Fruit fly (Drosophila melanogaster): ENCODE data around the gene Nepl8.

DNA sequence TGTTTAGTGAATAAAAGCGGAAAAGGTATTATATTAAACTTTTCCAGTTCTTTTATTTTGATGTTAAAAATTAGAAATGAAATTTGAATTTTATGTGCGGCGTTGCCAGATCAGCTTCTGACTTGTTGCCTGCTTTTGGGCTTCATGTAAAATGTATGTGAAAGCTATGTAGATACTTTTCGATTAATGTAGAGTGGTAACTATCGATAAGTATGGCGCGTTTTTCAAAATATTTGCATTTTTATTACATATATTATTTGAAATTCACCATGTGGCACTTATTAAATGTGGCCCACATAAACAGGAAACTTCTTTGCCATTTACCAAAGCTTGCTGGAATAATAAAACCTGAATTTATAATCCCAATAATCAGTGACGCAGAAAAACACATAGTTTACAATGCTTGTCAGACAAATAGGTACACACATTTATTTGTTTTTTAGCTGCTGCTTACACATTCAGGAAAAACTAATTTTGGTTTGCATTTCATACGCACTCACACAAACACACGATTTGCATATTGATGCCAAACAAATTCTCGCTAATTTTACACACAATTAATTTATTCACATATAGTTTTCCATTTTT, 19.8 kb downstream of the Nepl8 start:
- TF ChIP-seq sc (optimal IDR thresholded peaks at IDR 0.05) (no peak), sc (GFP tag; optimal IDR thresholded peaks at IDR 0.05) (no peak), sens-2 (GFP tag; IDR thresholded peaks at IDR 0.05) (no peak)

All from whole organism, embryonic.